Worm (Caenorhabditis elegans) whole organism, L2 larva: ENCODE data around the gene ins-8.

Source experiments
- F13H6.1 ChIP-seq: sonication (generic microtip); optimal IDR thresholded peaks from 2 replicates; lab custom pipeline; 2016; ENCODE audit warnings: missing genetic modification characterization, missing compliant biosample characterization
- ceh-82 ChIP-seq: fragments of 150-350 bp; optimal IDR thresholded peaks from 2 replicates; lab custom pipeline; 2014; ENCODE audit warnings: missing biosample characterization, missing genetic modification characterization
- gmeb-1 ChIP-seq: fragments of 150-350 bp; optimal IDR thresholded peaks from 2 replicates; lab custom pipeline; 2014; ENCODE audit warnings: missing biosample characterization, missing genetic modification characterization
- lin-11 ChIP-seq: fragments of 150-350 bp; sonication (generic microtip); optimal IDR thresholded peaks from 2 replicates; lab custom pipeline; 2014; ENCODE audit warnings: missing biosample characterization, missing genetic modification characterization, inconsistent platforms, mixed read lengths
- mdl-1 ChIP-seq, 2 experiments: fragments of 150-350 bp in 1 of 2; sonication (generic microtip) in 1 of 2; optimal IDR thresholded peaks; 2 replicates each; lab custom pipeline; 2017; ENCODE audit warnings: missing biosample characterization in 2 of 2, missing genetic modification characterization in 2 of 2
- nhr-11 ChIP-seq: fragments of 150-350 bp; optimal IDR thresholded peaks from 2 replicates; lab custom pipeline; 2014; ENCODE audit warnings: missing biosample characterization, missing genetic modification characterization
- nhr-6 ChIP-seq: fragments of 150-350 bp; optimal IDR thresholded peaks from 2 replicates; lab custom pipeline; 2014; ENCODE audit warnings: missing biosample characterization, missing genetic modification characterization
- snpc-4 ChIP-seq: fragments of 150-350 bp; optimal IDR thresholded peaks from 2 replicates; lab custom pipeline; 2014; ENCODE audit warnings: missing biosample characterization, missing genetic modification characterization

ce11 chrIV:9653184-9653583, 27.6 kb downstream of the ins-8 start, which contains the start of gene F58G6.3:
- TF ChIP-seq gmeb-1, result no peak
- TF ChIP-seq snpc-4 (tag; lab: Kevin White, UChicago), result no peak
- no peak for TF ChIP-seq mdl-1 (tag; optimal IDR thresholded peaks at IDR 0.05; lab: Kevin White, UChicago)
- no peak for TF ChIP-seq F13H6.1
- no peak for TF ChIP-seq nhr-6 (tag; lab: Kevin White, UChicago)
- TF ChIP-seq lin-11 (tag; lab: Kevin White, UChicago), result no peak
- TF ChIP-seq ceh-82 (tag; lab: Kevin White, UChicago), result no peak
- no peak for TF ChIP-seq nhr-11 (tag; lab: Kevin White, UChicago)
